Fruit fly (Drosophila melanogaster): Measurements from ENCODE around the gene CG12877.

The CG12877 gene

DNA sequence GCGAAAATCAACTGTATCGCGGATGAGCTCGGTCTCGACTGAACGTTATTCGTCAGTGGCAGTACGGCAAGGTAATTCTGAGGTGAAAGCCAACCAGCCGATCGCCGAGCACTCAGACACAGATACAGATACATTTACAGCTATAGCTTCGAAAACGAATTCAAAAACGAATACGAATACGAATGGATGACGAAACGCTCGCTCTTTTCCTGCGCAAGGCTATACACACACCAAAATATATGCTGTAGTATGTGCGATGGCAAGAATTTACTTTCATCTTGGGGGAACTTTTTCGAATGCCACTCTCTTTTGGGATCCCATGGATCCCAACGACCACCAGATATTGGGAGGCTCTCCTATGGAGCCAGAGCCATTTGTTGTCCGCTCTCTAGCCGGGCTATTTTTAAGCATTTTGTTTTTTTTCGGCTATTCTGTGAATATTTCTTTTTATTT, 46.7 kb upstream of the CG12877 start, which contains the start of gene Mlc1 (continued):
- no peak for TF ChIP-seq CG3847 (GFP tag; IDR thresholded peaks at IDR 0.05)
- no peak for TF ChIP-seq dmrt99B (tag; optimal IDR thresholded peaks at IDR 0.05)
- no peak for TF ChIP-seq sim (GFP tag; IDR thresholded peaks at IDR 0.05)
- TF ChIP-seq Nf-YA (GFP tag; IDR thresholded peaks at IDR 0.05) = no peak
- TF ChIP-seq Ssrp (tag; optimal IDR thresholded peaks at IDR 0.05) = no peak
- peak; percentile 89 for TF ChIP-seq sd (tag; optimal IDR thresholded peaks at IDR 0.05)
- TF ChIP-seq lab (GFP tag; optimal IDR thresholded peaks at IDR 0.05) = no peak
- TF ChIP-seq CG7839 (tag; optimal IDR thresholded peaks at IDR 0.05) = no peak
- no peak for TF ChIP-seq CG13287 (GFP tag; IDR thresholded peaks at IDR 0.05; ENCODE audit: partially characterized antibody)
- peak; percentile 10 for TF ChIP-seq CG12769 (tag; optimal IDR thresholded peaks at IDR 0.05)
- TF ChIP-seq CG31365 (tag; optimal IDR thresholded peaks at IDR 0.05) = no peak
- TF ChIP-seq CG17802 (tag; optimal IDR thresholded peaks at IDR 0.05) = no peak
- no peak for TF ChIP-seq Poxn (GFP tag; IDR thresholded peaks at IDR 0.05)
- TF ChIP-seq Max (GFP tag; optimal IDR thresholded peaks at IDR 0.05) = no peak
- peak; percentile 22 to 53 for TF ChIP-seq Trl (optimal IDR thresholded peaks at IDR 0.05)
- TF ChIP-seq Trl (GFP tag; optimal IDR thresholded peaks at IDR 0.05) = no peak
- TF ChIP-seq CG6689 (GFP tag; IDR thresholded peaks at IDR 0.05) = no peak
- TF ChIP-seq CG10431 (GFP tag; optimal IDR thresholded peaks at IDR 0.05) = no peak
- peak; percentile 1 for TF ChIP-seq sens (GFP tag)
- no peak for TF ChIP-seq amos (GFP tag; IDR thresholded peaks at IDR 0.05; ENCODE audit: partially characterized antibody)
- TF ChIP-seq lilli (GFP tag; optimal IDR thresholded peaks at IDR 0.05) = no peak
- no peak for TF ChIP-seq tna (GFP tag; IDR thresholded peaks at IDR 0.05; ENCODE audit: partially characterized antibody)
- peak; percentile 36 for TF ChIP-seq Deaf1 (tag; optimal IDR thresholded peaks at IDR 0.05)
- TF ChIP-seq Rx (GFP tag; IDR thresholded peaks at IDR 0.05) = no peak
- TF ChIP-seq CG2129 (GFP tag; IDR thresholded peaks at IDR 0.05; ENCODE audit: partially characterized antibody) = no peak
- peak; percentile 63 for TF ChIP-seq Med (GFP tag)
- no peak for TF ChIP-seq corto (GFP tag; optimal IDR thresholded peaks at IDR 0.05)
- no peak for TF ChIP-seq B-H1 (GFP tag; IDR thresholded peaks at IDR 0.05)
- no peak for TF ChIP-seq mld (GFP tag; IDR thresholded peaks at IDR 0.05; ENCODE audit: partially characterized antibody)
- TF ChIP-seq lbe (GFP tag; optimal IDR thresholded peaks at IDR 0.05) = no peak
- TF ChIP-seq unpg (GFP tag; optimal IDR thresholded peaks at IDR 0.05) = no peak
- TF ChIP-seq CG10462 (GFP tag; optimal IDR thresholded peaks at IDR 0.05) = no peak
- TF ChIP-seq gce (GFP tag; IDR thresholded peaks at IDR 0.05) = no peak

DNA sequence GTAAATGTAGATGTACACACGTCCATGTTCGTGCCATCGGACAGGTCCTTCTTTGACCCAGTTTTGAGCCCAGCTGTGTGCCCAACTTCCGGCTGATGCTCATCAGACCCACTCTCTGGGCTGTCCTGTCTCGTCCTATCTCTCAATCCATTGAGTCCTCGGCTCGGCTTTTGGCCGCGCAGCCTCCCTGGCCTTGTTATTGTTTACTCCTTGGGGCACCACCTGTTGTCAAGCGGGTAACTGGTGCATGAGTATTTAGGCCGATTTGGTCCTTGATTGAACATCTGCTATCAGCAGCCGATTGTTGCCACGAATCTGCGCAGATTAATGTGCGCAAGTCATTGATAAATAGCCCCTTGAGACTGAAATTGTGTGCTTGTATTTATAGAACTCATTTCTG, 45.5 kb upstream of the CG12877 start:
- TF ChIP-seq CG7271 (tag; optimal IDR thresholded peaks at IDR 0.05) (no peak), Doc2 (GFP tag; IDR thresholded peaks at IDR 0.05) (no peak), CG31224 (GFP tag; IDR thresholded peaks at IDR 0.05) (no peak), Ssrp (tag; optimal IDR thresholded peaks at IDR 0.05) (no peak), aop (GFP tag; IDR thresholded peaks at IDR 0.05) (no peak), Nf-YC (tag; optimal IDR thresholded peaks at IDR 0.05) (no peak), CkIIα-i1 (GFP tag; IDR thresholded peaks at IDR 0.05) (no peak), Deaf1 (tag; optimal IDR thresholded peaks at IDR 0.05) (peak; percentile 77), Atf6 (GFP tag; IDR thresholded peaks at IDR 0.05) (no peak), abd-A (tag; optimal IDR thresholded peaks at IDR 0.05) (peak; percentile 70), scrt (GFP tag; optimal IDR thresholded peaks at IDR 0.05) (peak; percentile 98), ewg (GFP tag; optimal IDR thresholded peaks at IDR 0.05) (peak; percentile 65)

Data from whole organism, embryonic.